Fruit fly (Drosophila melanogaster): ENCODE results near the gene CG12991.
A peak's percentile ranks its signal among the peaks of the same experiment; 100 is the strongest.

Gene CG12991

dm6 chrX:17624983-17625401 is 45.3 kb downstream of the CG12991 start (continued):
- TF ChIP-seq wor (GFP tag; IDR thresholded peaks at IDR 0.05) (peak; percentile 50; the same call in 1 of the 2 replicates), Elba2 (GFP tag; optimal IDR thresholded peaks at IDR 0.05) (no peak), CG11504 (tag; optimal IDR thresholded peaks at IDR 0.05) (peak; percentile 92), bsh (GFP tag; optimal IDR thresholded peaks at IDR 0.05) (peak; percentile 71 to 82), slbo (GFP tag; IDR thresholded peaks at IDR 0.05) (peak; percentile 75), sens-2 (GFP tag; IDR thresholded peaks at IDR 0.05) (no peak; the same call in 1 of the 2 replicates), bcd (GFP tag; optimal IDR thresholded peaks at IDR 0.05) (peak; percentile 85), MBD-R2 (GFP tag; IDR thresholded peaks at IDR 0.05) (peak; percentile 58; the same call in 1 of the 2 replicates), CG9437 (GFP tag; optimal IDR thresholded peaks at IDR 0.05) (peak; percentile 86), Dek (tag; optimal IDR thresholded peaks at IDR 0.05) (peak; percentile 84), Drgx (GFP tag; IDR thresholded peaks at IDR 0.05) (peak; percentile 93), CG8281 (tag; optimal IDR thresholded peaks at IDR 0.05) (peak; percentile 68), dpn (GFP tag; optimal IDR thresholded peaks at IDR 0.05) (peak; percentile 81 to 84), Hr78 (GFP tag; optimal IDR thresholded peaks at IDR 0.05) (peak in 1 of 2 experiments; percentile 72), CG14667 (GFP tag; IDR thresholded peaks at IDR 0.05) (peak; percentile 59; the same call in 1 of the 2 replicates), CG10979 (tag; optimal IDR thresholded peaks at IDR 0.05) (peak; percentile 86), grn (GFP tag; optimal IDR thresholded peaks at IDR 0.05) (peak; percentile 52), CG10274 (GFP tag; optimal IDR thresholded peaks at IDR 0.05) (peak; percentile 79), gsb (GFP tag; IDR thresholded peaks at IDR 0.05) (peak; percentile 71), stwl (tag; optimal IDR thresholded peaks at IDR 0.05) (no peak), CG12299 (tag; optimal IDR thresholded peaks at IDR 0.05) (peak; percentile 85), Ets65A (GFP tag) (peak; percentile 97), mirr (GFP tag; optimal IDR thresholded peaks at IDR 0.05) (peak; percentile 78), CG7357 (GFP tag; IDR thresholded peaks at IDR 0.05) (peak; percentile 67), CG10147 (GFP tag; optimal IDR thresholded peaks at IDR 0.05) (peak; percentile 87), wdn (GFP tag; IDR thresholded peaks at IDR 0.05) (peak; percentile 74), tup (GFP tag; optimal IDR thresholded peaks at IDR 0.05) (no peak), Sry-β (GFP tag; optimal IDR thresholded peaks at IDR 0.05) (no peak), GATAe (GFP tag; conservative IDR thresholded peaks at IDR 0.05) (no peak), Awh (GFP tag; IDR thresholded peaks at IDR 0.05) (peak; percentile 62; the same call in 1 of the 2 replicates)

DNA sequence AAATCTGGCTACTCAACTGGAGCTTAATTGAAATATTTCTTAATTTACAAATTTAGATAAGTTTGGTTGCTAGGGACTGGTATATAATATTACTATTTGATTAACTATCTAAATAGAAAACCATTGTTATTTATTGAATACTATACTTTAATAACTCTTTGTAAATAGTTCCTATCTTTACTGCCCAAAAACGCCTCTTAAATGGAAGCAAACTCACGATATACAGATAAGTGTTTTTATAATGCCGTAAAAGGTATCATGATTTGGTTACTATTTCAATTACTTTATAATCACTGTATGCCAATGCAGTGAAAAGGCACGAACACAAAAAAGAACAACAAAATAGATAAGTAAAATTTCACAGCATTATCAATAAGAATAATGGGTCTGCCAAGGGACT is 46.2 kb downstream of the CG12991 start:
- peak in 1 of 2 experiments; percentile 23 for TF ChIP-seq Hr51 (GFP tag; optimal IDR thresholded peaks at IDR 0.05)
- peak; percentile 10 for TF ChIP-seq grau (tag; optimal IDR thresholded peaks at IDR 0.05)
- TF ChIP-seq CG13296 (GFP tag; optimal IDR thresholded peaks at IDR 0.05), result peak; percentile 11
- TF ChIP-seq mirr (GFP tag; optimal IDR thresholded peaks at IDR 0.05), result peak; percentile 30
- peak; percentile 79 for TF ChIP-seq Sry-β (GFP tag; optimal IDR thresholded peaks at IDR 0.05)
- TF ChIP-seq B-H2 (GFP tag; optimal IDR thresholded peaks at IDR 0.05), result peak; percentile 7
- peak; percentile 43 for TF ChIP-seq CG2678 (tag; optimal IDR thresholded peaks at IDR 0.05)
- peak; percentile 76 for TF ChIP-seq exex (tag; optimal IDR thresholded peaks at IDR 0.05)
- TF ChIP-seq PHDP (tag; optimal IDR thresholded peaks at IDR 0.05), result peak; percentile 16
- peak; percentile 35 for TF ChIP-seq CG15269 (tag; optimal IDR thresholded peaks at IDR 0.05)
- TF ChIP-seq CG31441 (GFP tag; IDR thresholded peaks at IDR 0.05), result 0 out of 2 replicates have a peak, but pooled peaks have one; percentile 18
- TF ChIP-seq yki (optimal IDR thresholded peaks at IDR 0.05), result no peak
- TF ChIP-seq row (GFP tag; IDR thresholded peaks at IDR 0.05), result peak; percentile 43; the same call in 2 of the 3 replicates
- TF ChIP-seq gcm (GFP tag; optimal IDR thresholded peaks at IDR 0.05), result peak; percentile 12
- peak; percentile 46 for TF ChIP-seq CG13894 (tag; optimal IDR thresholded peaks at IDR 0.05)
- TF ChIP-seq pzg (GFP tag; optimal IDR thresholded peaks at IDR 0.05), result no peak
- TF ChIP-seq sug (tag; optimal IDR thresholded peaks at IDR 0.05), result peak; percentile 32
- TF ChIP-seq CG13424 (tag; optimal IDR thresholded peaks at IDR 0.05), result no peak
- no peak for TF ChIP-seq trh (GFP tag; optimal IDR thresholded peaks at IDR 0.05)

All from whole organism, embryonic.